Worm (Caenorhabditis elegans) whole organism, late embryonic: ENCODE data around the gene fbxa-116.

Experiments
- C38D4.7 ChIP-seq: fragments of 200-800 bp; sonication (Bioruptor generic); optimal IDR thresholded peaks from 2 replicates; lab custom pipeline; 2018; ENCODE audit warnings: mild to moderate bottlenecking, missing genetic modification characterization, moderate library complexity, missing compliant biosample characterization
- F13H6.1 ChIP-seq: sonication (generic microtip); optimal IDR thresholded peaks from 2 replicates; lab custom pipeline; 2016; ENCODE audit warnings: missing genetic modification characterization, missing compliant biosample characterization
- Y22D7AL.16 ChIP-seq: sonication (generic microtip); optimal IDR thresholded peaks from 2 replicates; lab custom pipeline; 2016; ENCODE audit warnings: missing genetic modification characterization, missing compliant biosample characterization
- ama-1 ChIP-seq: fragments of 150-350 bp; optimal IDR thresholded peaks from 2 replicates; lab custom pipeline; 2014
- ceh-14 ChIP-seq: sonication (generic microtip); optimal IDR thresholded peaks from 2 replicates; lab custom pipeline; 2016; ENCODE audit warnings: missing genotype, missing genetic modification characterization, missing compliant biosample characterization
- ceh-18 ChIP-seq: sonication (generic microtip); optimal IDR thresholded peaks from 2 replicates; lab custom pipeline; 2016; ENCODE audit warnings: missing genetic modification characterization, missing compliant biosample characterization
- ceh-19 ChIP-seq: fragments of 200-800 bp; sonication (Bioruptor generic); optimal IDR thresholded peaks from 2 replicates; lab custom pipeline; 2018; ENCODE audit warnings: mild to moderate bottlenecking, missing genetic modification characterization, missing compliant biosample characterization
- ceh-2 ChIP-seq: sonication (generic microtip); optimal IDR thresholded peaks from 2 replicates; lab custom pipeline; 2016; ENCODE audit warnings: missing genotype, missing genetic modification characterization, missing compliant biosample characterization
- ceh-22 ChIP-seq: sonication (generic microtip); optimal IDR thresholded peaks from 2 replicates; lab custom pipeline; 2017; ENCODE audit warnings: missing biosample characterization, missing genetic modification characterization
- ceh-24 ChIP-seq: sonication (generic microtip); optimal IDR thresholded peaks from 2 replicates; lab custom pipeline; 2016; ENCODE audit warnings: mild to moderate bottlenecking, missing genetic modification characterization, missing compliant biosample characterization
- ceh-30 ChIP-seq: fragments of 150-350 bp; optimal IDR thresholded peaks from 2 replicates; lab custom pipeline; 2014; ENCODE audit warnings: missing biosample characterization, missing genetic modification characterization
- ceh-31 ChIP-seq: sonication (generic microtip); optimal IDR thresholded peaks from 2 replicates; lab custom pipeline; 2016; ENCODE audit warnings: missing genetic modification characterization, missing compliant biosample characterization
- ceh-34 ChIP-seq: sonication (generic microtip); optimal IDR thresholded peaks from 2 replicates; lab custom pipeline; 2016; ENCODE audit warnings: mild to moderate bottlenecking, missing genetic modification characterization, missing compliant biosample characterization
- ceh-9 ChIP-seq: sonication (generic microtip); optimal IDR thresholded peaks from 2 replicates; lab custom pipeline; 2016; ENCODE audit warnings: mild to moderate bottlenecking, missing genetic modification characterization, inconsistent platforms, missing compliant biosample characterization
- dve-1 ChIP-seq: sonication (generic microtip); optimal IDR thresholded peaks from 2 replicates; lab custom pipeline; 2017; ENCODE audit warnings: antibody characterized with exemption, mild to moderate bottlenecking, missing genetic modification characterization, missing compliant biosample characterization
- elt-2 ChIP-seq: sonication (generic microtip); optimal IDR thresholded peaks from 2 replicates; lab custom pipeline; 2016; ENCODE audit warnings: missing genetic modification reagents, missing genetic modification characterization, missing compliant biosample characterization
- ets-4 ChIP-seq: sonication (generic microtip); optimal IDR thresholded peaks from 2 replicates; lab custom pipeline; 2016; ENCODE audit warnings: missing genetic modification characterization, missing compliant biosample characterization
- eyg-1 ChIP-seq: sonication (generic microtip); optimal IDR thresholded peaks from 2 replicates; lab custom pipeline; 2016; ENCODE audit warnings: missing genotype, missing genetic modification characterization, missing compliant biosample characterization
- fax-1 ChIP-seq: sonication (generic microtip); optimal IDR thresholded peaks from 2 replicates; lab custom pipeline; 2016; ENCODE audit warnings: missing genotype, missing genetic modification characterization, missing compliant biosample characterization
- fkh-6 ChIP-seq: sonication (generic microtip); optimal IDR thresholded peaks from 2 replicates; lab custom pipeline; 2016; ENCODE audit warnings: missing genetic modification characterization, missing compliant biosample characterization
- hlh-13 ChIP-seq: fragments of 200-800 bp; sonication (Bioruptor generic); optimal IDR thresholded peaks from 2 replicates; lab custom pipeline; 2018; ENCODE audit warnings: mild to moderate bottlenecking, missing genetic modification characterization, missing compliant biosample characterization
- hlh-6 ChIP-seq: sonication (generic microtip); optimal IDR thresholded peaks from 2 replicates; lab custom pipeline; 2016; ENCODE audit warnings: missing genotype, missing genetic modification characterization, missing compliant biosample characterization
- hlh-8 ChIP-seq: sonication (generic microtip); optimal IDR thresholded peaks from 2 replicates; lab custom pipeline; 2016; ENCODE audit warnings: missing genotype, missing genetic modification characterization, missing compliant biosample characterization
- lim-6 ChIP-seq: sonication (generic microtip); optimal IDR thresholded peaks from 2 replicates; lab custom pipeline; 2016; ENCODE audit warnings: missing genetic modification characterization, missing compliant biosample characterization
- lin-11 ChIP-seq: fragments of 200-800 bp; sonication (Bioruptor generic); optimal IDR thresholded peaks from 2 replicates; lab custom pipeline; 2018; ENCODE audit warnings: mild to moderate bottlenecking, missing genetic modification characterization, missing compliant biosample characterization
- madf-2 ChIP-seq: sonication (generic microtip); optimal IDR thresholded peaks from 2 replicates; lab custom pipeline; 2017; ENCODE audit warnings: missing genetic modification characterization, missing compliant biosample characterization
- mec-3 ChIP-seq: sonication (generic microtip); optimal IDR thresholded peaks from 2 replicates; lab custom pipeline; 2016; ENCODE audit warnings: borderline replicate concordance, missing genetic modification characterization, missing compliant biosample characterization
- npax-4 ChIP-seq: sonication (generic microtip); optimal IDR thresholded peaks from 2 replicates; lab custom pipeline; 2016; ENCODE audit warnings: missing genetic modification characterization, missing compliant biosample characterization
- pag-3 ChIP-seq: sonication (generic microtip); optimal IDR thresholded peaks from 2 replicates; lab custom pipeline; 2016; ENCODE audit warnings: missing compliant biosample characterization, missing genetic modification characterization, borderline replicate concordance
- pat-9 ChIP-seq: fragments of 200-800 bp; sonication (Bioruptor generic); optimal IDR thresholded peaks from 2 replicates; lab custom pipeline; 2018; ENCODE audit warnings: mild to moderate bottlenecking, missing genetic modification characterization, moderate library complexity, missing compliant biosample characterization
- pha-2 ChIP-seq: sonication (generic microtip); optimal IDR thresholded peaks from 2 replicates; lab custom pipeline; 2017; ENCODE audit warnings: mild to moderate bottlenecking, missing genetic modification characterization, missing compliant biosample characterization
- ref-2 ChIP-seq: sonication (generic microtip); optimal IDR thresholded peaks from 2 replicates; lab custom pipeline; 2016; ENCODE audit warnings: missing genetic modification characterization, missing compliant biosample characterization
- sox-2 ChIP-seq: fragments of 200-800 bp; sonication (Bioruptor generic); IDR thresholded peaks from 2 replicates; pipeline ENCODE4 v1.3.6; 2022; ENCODE audit warnings: missing genetic modification reagents, missing genetic modification characterization, missing compliant biosample characterization
- sox-4 ChIP-seq: sonication (generic microtip); optimal IDR thresholded peaks from 2 replicates; lab custom pipeline; 2017; ENCODE audit warnings: mild to moderate bottlenecking, missing genetic modification characterization, inconsistent platforms, missing compliant biosample characterization
- syd-9 ChIP-seq: sonication (generic microtip); optimal IDR thresholded peaks from 2 replicates; lab custom pipeline; 2016; ENCODE audit warnings: mild to moderate bottlenecking, missing genetic modification characterization, moderate library complexity, missing compliant biosample characterization
- unc-3 ChIP-seq, 2 experiments: fragments of 200-800 bp in 1 of 2; sonication (Bioruptor generic) in 1 of 2; sonication (generic microtip) in 1 of 2; conservative IDR thresholded peaks in 1 of 2; optimal IDR thresholded peaks in 1 of 2; 2 replicates each; pipeline versions ENCODE4 v1.3.6 to Lab custom; 2016 to 2022; ENCODE audit warnings: missing compliant biosample characterization in 2 of 2, missing genetic modification characterization in 2 of 2, missing genetic modification reagents in 1 of 2
- unc-42 ChIP-seq: sonication (generic microtip); optimal IDR thresholded peaks from 2 replicates; lab custom pipeline; 2016; ENCODE audit warnings: missing genotype, missing genetic modification characterization, missing compliant biosample characterization
- unc-86 ChIP-seq: sonication (generic microtip); optimal IDR thresholded peaks from 2 replicates; lab custom pipeline; 2016; ENCODE audit warnings: missing genetic modification characterization, missing compliant biosample characterization
- ztf-16 ChIP-seq: sonication (generic microtip); optimal IDR thresholded peaks from 2 replicates; lab custom pipeline; 2017; ENCODE audit warnings: missing genetic modification characterization, missing compliant biosample characterization

fbxa-116 gene

DNA sequence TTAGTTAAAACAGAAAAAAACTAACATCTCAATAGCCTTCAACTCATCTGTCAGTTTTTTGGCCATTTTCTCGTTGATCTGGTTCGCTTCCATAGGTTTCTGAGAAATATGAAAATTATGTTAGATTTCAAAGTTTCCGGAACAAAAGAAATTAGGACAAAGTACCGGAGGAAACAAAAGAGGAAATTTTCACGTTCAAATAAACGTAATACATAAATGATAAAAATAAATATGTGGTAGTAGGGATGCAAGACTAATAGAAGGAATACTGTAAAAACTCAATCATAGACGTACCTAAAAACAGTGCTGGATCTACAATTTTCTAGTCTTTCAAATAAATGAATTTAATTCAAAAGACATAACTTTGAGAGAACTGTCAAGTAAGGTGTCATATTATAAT, at the start of gene fbxa-116:
Gene fbxa-116, minus strand, starts transcription at position 101 of the 400 bp plus-strand sequence.
- TF ChIP-seq F13H6.1 (tag; lab: Kevin White, UChicago) (no peak), hlh-13 (GFP tag; lab: Kevin White, UChicago) (no peak), hlh-8 (tag; lab: Kevin White, UChicago) (no peak), lin-11 (tag; lab: Kevin White, UChicago) (no peak), pha-2 (tag; lab: Kevin White, UChicago) (no peak), dve-1 (tag; lab: Kevin White, UChicago) (no peak), syd-9 (tag; lab: Kevin White, UChicago) (no peak)
- TF ChIP-seq, all 69 proteins: peak for 0

DNA sequence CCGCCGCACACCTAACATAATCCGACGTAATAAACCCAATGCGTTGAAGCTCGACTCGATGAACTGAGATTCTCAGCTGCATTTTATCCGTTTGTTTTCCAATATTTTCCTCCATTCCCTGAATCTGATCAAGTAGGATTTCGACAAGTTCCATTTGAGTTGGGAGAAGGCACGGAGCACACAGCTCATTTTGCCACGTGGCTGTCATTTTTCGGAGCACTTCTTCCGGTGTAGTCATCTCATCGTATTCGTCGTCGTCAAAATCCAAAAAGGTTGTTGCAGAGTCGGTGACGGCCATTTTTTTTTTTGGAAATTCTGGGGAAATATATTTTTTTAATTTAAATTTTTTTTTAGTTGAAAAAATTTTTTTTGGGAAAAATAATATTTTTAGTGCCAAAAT, 48.7 kb upstream of the fbxa-116 start, which contains the start of gene sld-5:
Gene sld-5, minus strand, starts transcription at position 317 of the 400 bp plus-strand sequence.
- TF ChIP-seq ceh-30 (tag; lab: Kevin White, UChicago) (no peak), ceh-24 (tag; lab: Kevin White, UChicago) (no peak), ceh-31 (tag; lab: Kevin White, UChicago) (no peak), C38D4.7 (GFP tag; lab: Kevin White, UChicago) (no peak), unc-3 (GFP tag; conservative IDR thresholded peaks at IDR 0.05; lab: Robert Waterston, UW) (no peak), unc-3 (tag; optimal IDR thresholded peaks at IDR 0.05; lab: Kevin White, UChicago) (no peak)
- TF ChIP-seq, all 69 proteins: peak for 0

DNA sequence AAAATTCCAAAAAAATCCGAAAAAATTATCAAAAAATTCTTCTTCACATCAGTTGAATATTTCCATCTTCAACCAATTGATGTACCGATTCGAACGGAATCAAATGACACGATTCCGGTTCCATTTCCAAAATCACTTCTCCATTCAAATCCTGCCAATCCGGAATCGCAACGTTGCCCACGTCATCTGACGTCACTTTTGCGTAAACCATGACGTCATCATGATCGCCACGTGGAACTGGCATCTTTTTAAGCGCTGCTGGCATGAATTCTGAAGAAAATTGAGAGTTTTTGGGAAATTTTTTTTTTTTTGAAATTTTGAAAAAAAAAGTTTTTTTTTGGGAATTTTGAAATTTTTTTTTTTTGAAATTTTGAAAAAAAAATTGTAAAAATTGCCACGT, 46.5 kb upstream of the fbxa-116 start:
- TF ChIP-seq ceh-9 (no peak), Y22D7AL.16 (tag; lab: Kevin White, UChicago) (no peak), ama-1 (lab: Kevin White, UChicago) (no peak), F13H6.1 (tag; lab: Kevin White, UChicago) (no peak), pag-3 (no peak), ceh-24 (tag; lab: Kevin White, UChicago) (no peak), npax-4 (no peak), unc-86 (tag; lab: Kevin White, UChicago) (no peak), hlh-6 (tag; lab: Kevin White, UChicago) (no peak), lim-6 (tag; lab: Kevin White, UChicago) (no peak), sox-4 (tag; lab: Kevin White, UChicago) (no peak), ceh-31 (tag; lab: Kevin White, UChicago) (no peak), ceh-19 (GFP tag; lab: Kevin White, UChicago) (no peak), dve-1 (tag; lab: Kevin White, UChicago) (no peak), ztf-16 (no peak), hlh-8 (tag; lab: Kevin White, UChicago) (no peak), eyg-1 (tag; lab: Kevin White, UChicago) (no peak), ref-2 (tag; lab: Kevin White, UChicago) (no peak), ceh-22 (tag; lab: Kevin White, UChicago) (no peak)

- TF ChIP-seq sox-4 (tag; lab: Kevin White, UChicago) (no peak), pat-9 (tag; lab: Kevin White, UChicago) (no peak), fax-1 (tag; lab: Kevin White, UChicago) (no peak), madf-2 (no peak), ceh-2 (no peak), ceh-14 (tag; lab: Kevin White, UChicago) (no peak), ceh-9 (no peak), sox-2 (GFP tag; lab: Robert Waterston, UW) (no peak), pha-2 (tag; lab: Kevin White, UChicago) (no peak), elt-2 (tag; lab: Kevin White, UChicago) (no peak), ceh-18 (tag; lab: Kevin White, UChicago) (no peak), ets-4 (tag; lab: Kevin White, UChicago) (no peak), unc-86 (tag; lab: Kevin White, UChicago) (no peak), mec-3 (tag; lab: Kevin White, UChicago) (no peak), lin-11 (tag; lab: Kevin White, UChicago) (no peak), ceh-34 (tag; lab: Kevin White, UChicago) (no peak), unc-42 (tag; lab: Kevin White, UChicago) (no peak), fkh-6 (tag; lab: Kevin White, UChicago) (no peak)
Observed at ce11 chrV:20234439-20234838, 45.7 kb upstream of the fbxa-116 start.
